Fruit fly (Drosophila melanogaster): ENCODE data around the gene CG9519.

The CG9519 gene

DNA sequence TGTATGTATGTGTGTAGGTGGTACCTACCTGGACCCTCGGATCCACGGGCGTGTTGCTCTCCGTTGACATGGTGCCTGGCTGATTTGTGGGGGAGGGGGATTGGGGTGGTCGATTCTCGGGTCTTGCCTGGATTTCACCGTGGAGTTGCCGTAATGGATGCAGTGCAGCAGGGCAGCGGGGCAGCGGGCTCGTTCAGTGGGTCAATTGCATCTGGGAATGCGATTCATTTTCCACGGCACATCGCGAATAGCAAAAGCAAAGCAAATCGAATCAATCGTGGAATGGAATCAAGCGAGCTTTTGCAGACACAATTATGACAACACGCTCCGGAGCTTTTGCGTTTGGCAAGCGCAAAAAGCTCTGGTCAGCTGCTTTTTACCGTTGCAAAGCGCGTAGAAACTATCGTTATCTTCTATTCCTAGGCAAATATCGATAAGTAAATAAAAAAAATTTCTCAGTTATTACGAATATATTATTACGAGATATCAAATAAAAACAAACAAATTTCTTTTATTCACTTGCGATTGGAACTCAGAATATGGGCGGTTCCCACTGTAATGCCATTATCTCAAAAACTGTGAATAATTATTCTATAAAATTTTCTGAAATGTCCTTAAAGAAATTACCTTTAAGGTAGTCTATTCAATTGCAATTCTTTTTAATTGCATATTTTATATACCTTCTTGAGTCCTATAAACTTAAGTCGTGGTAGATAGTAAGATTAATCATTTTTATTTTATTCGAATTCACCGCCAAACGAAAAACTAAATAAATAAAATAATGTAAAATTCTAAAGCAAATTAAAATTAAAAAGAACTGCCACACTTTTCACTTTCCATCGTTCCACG is 24.2 kb downstream of the CG9519 start, which contains the start of gene CG14408 (continued):
- TF ChIP-seq dmrt11E (tag; optimal IDR thresholded peaks at IDR 0.05) (no peak), CG9876 (GFP tag; optimal IDR thresholded peaks at IDR 0.05) (no peak), Xbp1 (GFP tag; optimal IDR thresholded peaks at IDR 0.05) (no peak), sens (GFP tag) (peak; percentile 55), CG30020 (tag; optimal IDR thresholded peaks at IDR 0.05) (peak; percentile 94), zen2 (GFP tag; IDR thresholded peaks at IDR 0.05; ENCODE audit: partially characterized antibody) (peak; percentile 40; the same call in 1 of the 3 replicates), gem (tag; optimal IDR thresholded peaks at IDR 0.05) (peak; percentile 50)

DNA sequence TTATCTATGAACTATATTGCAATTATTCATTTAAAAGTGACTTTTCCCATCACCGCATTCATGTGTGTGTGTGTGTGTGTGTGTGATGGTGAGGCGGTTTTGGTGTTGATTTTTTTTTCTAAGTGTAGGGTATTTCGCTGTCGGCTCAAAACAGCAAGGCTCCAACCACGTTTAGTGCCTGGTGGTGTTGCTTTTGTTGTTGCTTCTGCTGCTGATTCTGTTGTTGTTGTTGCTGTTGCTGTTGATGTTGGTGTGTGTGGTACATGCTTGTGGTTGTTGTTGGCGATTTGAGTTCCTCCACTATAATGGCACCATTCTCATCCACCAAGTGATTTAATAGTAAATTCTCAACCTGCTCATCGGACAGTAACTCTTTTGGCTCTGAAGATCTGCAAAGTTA is 28.5 kb downstream of the CG9519 start:
- peak; percentile 19 for TF ChIP-seq D19A (tag; optimal IDR thresholded peaks at IDR 0.05)
- 0 out of 3 replicates have a peak, but pooled peaks have one; percentile 17 for TF ChIP-seq row (GFP tag; IDR thresholded peaks at IDR 0.05)
- TF ChIP-seq CG4360 (GFP tag; IDR thresholded peaks at IDR 0.05), result peak; percentile 88
- TF ChIP-seq sens (GFP tag), result peak; percentile 22
- no peak for TF ChIP-seq gcm2 (GFP tag; optimal IDR thresholded peaks at IDR 0.05)

DNA sequence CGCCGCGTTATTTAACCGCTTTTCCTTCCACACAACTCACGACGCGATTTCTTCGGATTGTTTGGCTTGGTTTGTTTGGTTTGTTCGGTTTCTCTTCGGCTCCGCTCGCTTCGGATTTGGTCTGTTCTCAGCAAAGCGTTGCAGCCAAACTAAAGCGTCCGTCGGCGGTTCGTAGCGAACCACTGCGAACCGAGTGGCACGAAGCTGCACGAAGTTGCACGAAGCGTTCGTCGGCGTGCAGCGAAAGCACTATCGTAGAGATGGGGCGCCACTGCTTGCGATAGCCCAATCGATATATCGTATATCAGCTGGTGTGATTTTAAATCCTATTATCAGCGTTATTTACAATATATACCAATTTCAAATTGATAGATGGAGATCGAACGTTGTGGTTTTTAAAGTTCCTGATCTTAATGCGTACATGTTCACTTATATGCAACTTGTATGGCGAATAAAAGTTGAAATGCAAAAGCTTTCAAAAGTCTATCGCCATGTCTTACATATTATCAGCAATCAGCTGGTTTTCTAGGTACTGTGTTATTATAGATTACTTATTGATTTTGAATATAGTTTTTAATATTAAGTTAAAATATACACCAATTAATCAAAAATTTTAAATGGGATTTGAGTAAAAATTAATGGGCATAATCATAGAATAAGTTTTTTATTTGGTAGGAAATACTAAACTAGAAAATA is 30.1 kb downstream of the CG9519 start, which contains the start of gene rut:
Gene rut (minus strand): TSS at position 152 of the 696 bp plus-strand sequence.
- TF ChIP-seq Dek (tag; optimal IDR thresholded peaks at IDR 0.05) (no peak), Sry-β (GFP tag; optimal IDR thresholded peaks at IDR 0.05) (no peak), CG4820 (GFP tag; optimal IDR thresholded peaks at IDR 0.05) (no peak), CG12071 (GFP tag; optimal IDR thresholded peaks at IDR 0.05) (peak; percentile 39), exex (tag; optimal IDR thresholded peaks at IDR 0.05) (no peak), CG14965 (GFP tag; optimal IDR thresholded peaks at IDR 0.05; ENCODE audit: borderline replicate concordance) (no peak), dpn (GFP tag; optimal IDR thresholded peaks at IDR 0.05) (no peak), CG15479 (GFP tag; optimal IDR thresholded peaks at IDR 0.05) (no peak), Bteb2 (GFP tag; optimal IDR thresholded peaks at IDR 0.05) (no peak), CG32767 (GFP tag; IDR thresholded peaks at IDR 0.05) (no peak), Dp (GFP tag; optimal IDR thresholded peaks at IDR 0.05) (peak; percentile 20), tup (GFP tag; optimal IDR thresholded peaks at IDR 0.05) (no peak), CG30020 (tag; optimal IDR thresholded peaks at IDR 0.05) (no peak), zen (tag; optimal IDR thresholded peaks at IDR 0.05) (no peak), Trl (optimal IDR thresholded peaks at IDR 0.05) (no peak), Trl (GFP tag; optimal IDR thresholded peaks at IDR 0.05) (peak; percentile 49), CG34376 (GFP tag; optimal IDR thresholded peaks at IDR 0.05) (no peak), Xrp1 (GFP tag; IDR thresholded peaks at IDR 0.05) (no peak), CG4282 (GFP tag; optimal IDR thresholded peaks at IDR 0.05) (no peak), Hmr (GFP tag; optimal IDR thresholded peaks at IDR 0.05) (peak; percentile 30), CG2120 (GFP tag; optimal IDR thresholded peaks at IDR 0.05) (peak; percentile 32), CG2129 (GFP tag; IDR thresholded peaks at IDR 0.05; ENCODE audit: partially characterized antibody) (peak; percentile 65), CG1602 (GFP tag; optimal IDR thresholded peaks at IDR 0.05) (no peak), vfl (GFP tag; optimal IDR thresholded peaks at IDR 0.05) (no peak), CrebB (tag; optimal IDR thresholded peaks at IDR 0.05) (no peak), sisA (GFP tag; IDR thresholded peaks at IDR 0.05) (no peak), MTF-1 (GFP tag; optimal IDR thresholded peaks at IDR 0.05; ENCODE audit: borderline replicate concordance) (peak; percentile 9), trh (GFP tag; optimal IDR thresholded peaks at IDR 0.05) (no peak), CG14710 (tag; optimal IDR thresholded peaks at IDR 0.05) (no peak), CG3838 (GFP tag; optimal IDR thresholded peaks at IDR 0.05) (no peak), gfzf (GFP tag; optimal IDR thresholded peaks at IDR 0.05) (peak; percentile 45), CG12659 (GFP tag; optimal IDR thresholded peaks at IDR 0.05) (peak; percentile 56), scrt (GFP tag; optimal IDR thresholded peaks at IDR 0.05) (no peak), Optix (GFP tag; IDR thresholded peaks at IDR 0.05) (0 out of 3 replicates have a peak, but pooled peaks have one; percentile 10), Awh (GFP tag; IDR thresholded peaks at IDR 0.05) (no peak)

Measured in whole organism, embryonic.